Worm (Caenorhabditis elegans): ENCODE measurements around the gene gipc-1.

gipc-1 gene

ce11 chrIII:4830207-4830606 lies 40.4 kb upstream of the gipc-1 start, which contains the start of gene nspd-9:
Gene nspd-9, minus strand, starts transcription at chrIII:4830307.
- TF ChIP-seq F13H6.1 (tag; optimal IDR thresholded peaks at IDR 0.05): no peak

ce11 chrIII:4837429-4837828 lies 33.1 kb upstream of the gipc-1 start, which contains the start of the genes acbp-7 and F26A1.19:
Gene acbp-7, plus strand, starts transcription at chrIII:4837729.
Gene F26A1.19, plus strand, starts transcription at chrIII:4837731.
- TF ChIP-seq sem-4 (tag; optimal IDR thresholded peaks at IDR 0.05) (no peak), sma-3 (GFP tag; optimal IDR thresholded peaks at IDR 0.05) (no peak)

- TF ChIP-seq mdl-1 (tag; optimal IDR thresholded peaks at IDR 0.05) (no peak), ztf-1 (GFP tag; conservative IDR thresholded peaks at IDR 0.05) (no peak), unc-62 (GFP tag; optimal IDR thresholded peaks at IDR 0.05) (no peak), nhr-25 (tag; optimal IDR thresholded peaks at IDR 0.05) (no peak), ztf-4 (tag; optimal IDR thresholded peaks at IDR 0.05) (no peak), nhr-23 (tag; optimal IDR thresholded peaks at IDR 0.05) (no peak), dmd-4 (tag; optimal IDR thresholded peaks at IDR 0.05) (no peak), lin-11 (tag; optimal IDR thresholded peaks at IDR 0.05) (no peak), nhr-10 (tag; optimal IDR thresholded peaks at IDR 0.05) (no peak), nhr-237 (tag; optimal IDR thresholded peaks at IDR 0.05) (no peak), elt-3 (tag; optimal IDR thresholded peaks at IDR 0.05) (no peak), lin-39 (tag; optimal IDR thresholded peaks at IDR 0.05) (no peak), mbf-1 (tag; optimal IDR thresholded peaks at IDR 0.05) (no peak), ceh-16 (tag; optimal IDR thresholded peaks at IDR 0.05) (no peak), nhr-129 (tag; optimal IDR thresholded peaks at IDR 0.05) (no peak), zag-1 (tag; optimal IDR thresholded peaks at IDR 0.05) (no peak), sma-9 (GFP tag; optimal IDR thresholded peaks at IDR 0.05) (no peak), sma-9 (tag; optimal IDR thresholded peaks at IDR 0.05) (no peak), ama-1 (optimal IDR thresholded peaks at IDR 0.05) (no peak), elt-1 (tag; optimal IDR thresholded peaks at IDR 0.05) (no peak)
These were observed 28.4 kb upstream of the gipc-1 start, which contains the start of gene clec-156 for ce11 chrIII:4842173-4842572. Gene clec-156, minus strand, starts transcription at chrIII:4842273.

- TF ChIP-seq blmp-1 (tag; optimal IDR thresholded peaks at IDR 0.05; ENCODE audit: insufficient read depth) (no peak), ZK546.5 (tag; optimal IDR thresholded peaks at IDR 0.05) (no peak), unc-62 (GFP tag; optimal IDR thresholded peaks at IDR 0.05) (no peak), sma-3 (GFP tag; optimal IDR thresholded peaks at IDR 0.05) (no peak), lsy-2 (tag; optimal IDR thresholded peaks at IDR 0.05) (no peak), dmd-4 (tag; optimal IDR thresholded peaks at IDR 0.05) (no peak), skn-1 (tag; optimal IDR thresholded peaks at IDR 0.05) (no peak), nhr-12 (tag; optimal IDR thresholded peaks at IDR 0.05) (no peak), C34F6.9 (tag; optimal IDR thresholded peaks at IDR 0.05) (no peak), zag-1 (tag; optimal IDR thresholded peaks at IDR 0.05) (no peak), lin-13 (GFP tag; optimal IDR thresholded peaks at IDR 0.05) (no peak), nhr-25 (tag; optimal IDR thresholded peaks at IDR 0.05) (no peak), R02D3.7 (tag; optimal IDR thresholded peaks at IDR 0.05) (no peak), egl-27 (tag; optimal IDR thresholded peaks at IDR 0.05) (no peak)
These were observed 26.3 kb upstream of the gipc-1 start, which contains the start of the genes clec-157 and fkh-5 for ce11 chrIII:4844327-4844726. Gene clec-157, minus strand, starts transcription at chrIII:4844427. Gene fkh-5, plus strand, starts transcription at chrIII:4844662.

ce11 chrIII:4849739-4850138 lies 20.8 kb upstream of the gipc-1 start, which contains the start of gene nonu-1:
Gene nonu-1, minus strand, starts transcription at chrIII:4849907.
- no peak for TF ChIP-seq nhr-21 (tag; optimal IDR thresholded peaks at IDR 0.05)
- no peak for TF ChIP-seq unc-55 (GFP tag; optimal IDR thresholded peaks at IDR 0.05)
- no peak for TF ChIP-seq elt-1 (tag; optimal IDR thresholded peaks at IDR 0.05)
- no peak for TF ChIP-seq alr-1 (tag; optimal IDR thresholded peaks at IDR 0.05)
- no peak for TF ChIP-seq ceh-82 (tag; optimal IDR thresholded peaks at IDR 0.05)
- TF ChIP-seq lin-39 (tag; optimal IDR thresholded peaks at IDR 0.05): no peak
- no peak for TF ChIP-seq peb-1 (tag; optimal IDR thresholded peaks at IDR 0.05)
- TF ChIP-seq nhr-129 (tag; optimal IDR thresholded peaks at IDR 0.05): no peak
- TF ChIP-seq ama-1 (optimal IDR thresholded peaks at IDR 0.05): no peak
